Worm (Caenorhabditis elegans) whole organism, L2 larva: Measurements from ENCODE around the gene sng-1.
A peak's percentile ranks its signal among the peaks of the same experiment; 100 is the strongest.

Experiments
- C34F6.9 ChIP-seq: fragments of 150-350 bp; optimal IDR thresholded peaks from 2 replicates; lab custom pipeline; 2014; ENCODE audit warnings: missing biosample characterization, missing genetic modification characterization
- F13H6.1 ChIP-seq: sonication (generic microtip); optimal IDR thresholded peaks from 2 replicates; lab custom pipeline; 2016; ENCODE audit warnings: missing genetic modification characterization, missing compliant biosample characterization
- R02D3.7 ChIP-seq: fragments of 150-350 bp; optimal IDR thresholded peaks from 2 replicates; lab custom pipeline; 2014; ENCODE audit warnings: missing biosample characterization, missing genetic modification characterization
- Y55F3AM.14 ChIP-seq: fragments of 200-800 bp; sonication (Bioruptor generic); optimal IDR thresholded peaks from 2 replicates; lab custom pipeline; 2018; ENCODE audit warnings: mild to moderate bottlenecking, missing genetic modification characterization, missing compliant biosample characterization
- ZK546.5 ChIP-seq: sonication (generic microtip); optimal IDR thresholded peaks from 2 replicates; lab custom pipeline; 2017; ENCODE audit warnings: missing biosample characterization, missing genetic modification characterization
- alr-1 ChIP-seq: fragments of 150-350 bp; optimal IDR thresholded peaks from 2 replicates; lab custom pipeline; 2014; ENCODE audit warnings: missing biosample characterization, missing genetic modification characterization
- aly-2 ChIP-seq: fragments of 150-350 bp; optimal IDR thresholded peaks from 2 replicates; lab custom pipeline; 2014; ENCODE audit warnings: missing biosample characterization, missing genetic modification characterization
- ama-1 ChIP-seq: fragments of 150-350 bp; optimal IDR thresholded peaks from 2 replicates; lab custom pipeline; 2018; ENCODE audit warnings: inconsistent platforms
- blmp-1 ChIP-seq: sonication (generic microtip); optimal IDR thresholded peaks from 2 replicates; lab custom pipeline; 2017; ENCODE audit warnings: missing genetic modification characterization, mild to moderate bottlenecking, missing compliant biosample characterization, antibody characterized with exemption, moderate library complexity; ENCODE audit not compliant: insufficient read depth
- ceh-16 ChIP-seq: fragments of 150-350 bp; optimal IDR thresholded peaks from 2 replicates; lab custom pipeline; 2014; ENCODE audit warnings: missing biosample characterization, missing genetic modification characterization
- ceh-82 ChIP-seq: fragments of 150-350 bp; optimal IDR thresholded peaks from 2 replicates; lab custom pipeline; 2014; ENCODE audit warnings: missing biosample characterization, missing genetic modification characterization
- crh-2 ChIP-seq: sonication (generic microtip); optimal IDR thresholded peaks from 2 replicates; lab custom pipeline; 2017; ENCODE audit warnings: missing biosample characterization, missing genetic modification characterization
- dmd-4 ChIP-seq: sonication (generic microtip); optimal IDR thresholded peaks from 2 replicates; lab custom pipeline; 2017; ENCODE audit warnings: missing biosample characterization, missing genetic modification characterization
- egl-27 ChIP-seq: sonication (generic microtip); optimal IDR thresholded peaks from 3 replicates; lab custom pipeline; 2017; ENCODE audit warnings: missing biosample characterization, missing genetic modification reagents, missing genetic modification characterization
- elt-1 ChIP-seq: fragments of 150-350 bp; optimal IDR thresholded peaks from 2 replicates; lab custom pipeline; 2014; ENCODE audit warnings: missing biosample characterization, missing genetic modification characterization
- elt-3 ChIP-seq: sonication (generic microtip); optimal IDR thresholded peaks from 2 replicates; lab custom pipeline; 2017; ENCODE audit warnings: missing biosample characterization, missing genetic modification characterization
- fos-1 ChIP-seq: fragments of 150-350 bp; optimal IDR thresholded peaks from 2 replicates; lab custom pipeline; 2014; ENCODE audit warnings: missing biosample characterization, missing genetic modification characterization
- gmeb-1 ChIP-seq: fragments of 150-350 bp; optimal IDR thresholded peaks from 2 replicates; lab custom pipeline; 2014; ENCODE audit warnings: missing biosample characterization, missing genetic modification characterization
- lin-11 ChIP-seq: fragments of 150-350 bp; sonication (generic microtip); optimal IDR thresholded peaks from 2 replicates; lab custom pipeline; 2014; ENCODE audit warnings: missing biosample characterization, missing genetic modification characterization, inconsistent platforms, mixed read lengths
- lin-13 ChIP-seq: fragments of 150-350 bp; optimal IDR thresholded peaks from 2 replicates; lab custom pipeline; 2014; ENCODE audit warnings: missing biosample characterization, missing genetic modification reagents, missing genetic modification characterization
- lin-39 ChIP-seq: fragments of 150-350 bp; optimal IDR thresholded peaks from 2 replicates; lab custom pipeline; 2014; ENCODE audit warnings: missing biosample characterization, missing genetic modification reagents, missing genetic modification characterization
- lsy-2 ChIP-seq, 2 experiments: fragments of 150-350 bp in 1 of 2; sonication (generic microtip) in 1 of 2; optimal IDR thresholded peaks; 2 replicates each; lab custom pipeline; 2014 to 2017; ENCODE audit warnings: missing biosample characterization in 2 of 2, missing genetic modification characterization in 2 of 2
- mab-5 ChIP-seq: fragments of 150-350 bp; optimal IDR thresholded peaks from 2 replicates; lab custom pipeline; 2014; ENCODE audit warnings: missing biosample characterization, missing genetic modification characterization
- mbf-1 ChIP-seq: sonication (generic microtip); optimal IDR thresholded peaks from 2 replicates; lab custom pipeline; 2017; ENCODE audit warnings: missing biosample characterization, missing genetic modification characterization
- mdl-1 ChIP-seq, 2 experiments: fragments of 150-350 bp in 1 of 2; sonication (generic microtip) in 1 of 2; optimal IDR thresholded peaks; 2 replicates each; lab custom pipeline; 2017; ENCODE audit warnings: missing biosample characterization in 2 of 2, missing genetic modification characterization in 2 of 2
- nhr-10 ChIP-seq: sonication (generic microtip); optimal IDR thresholded peaks from 2 replicates; lab custom pipeline; 2017; ENCODE audit warnings: missing biosample characterization, missing genetic modification characterization
- nhr-11 ChIP-seq: fragments of 150-350 bp; optimal IDR thresholded peaks from 2 replicates; lab custom pipeline; 2014; ENCODE audit warnings: missing biosample characterization, missing genetic modification characterization
- nhr-12 ChIP-seq: fragments of 150-350 bp; optimal IDR thresholded peaks from 2 replicates; lab custom pipeline; 2014; ENCODE audit warnings: missing biosample characterization, missing genetic modification characterization
- nhr-129 ChIP-seq: fragments of 150-350 bp; optimal IDR thresholded peaks from 2 replicates; lab custom pipeline; 2014; ENCODE audit warnings: missing biosample characterization, missing genetic modification characterization
- nhr-21 ChIP-seq: fragments of 150-350 bp; optimal IDR thresholded peaks from 2 replicates; lab custom pipeline; 2014; ENCODE audit warnings: missing biosample characterization, missing genetic modification characterization
- nhr-23 ChIP-seq: fragments of 150-350 bp; optimal IDR thresholded peaks from 2 replicates; lab custom pipeline; 2014; ENCODE audit warnings: missing biosample characterization, missing genetic modification reagents, missing genetic modification characterization
- nhr-237 ChIP-seq: fragments of 150-350 bp; optimal IDR thresholded peaks from 2 replicates; lab custom pipeline; 2014; ENCODE audit warnings: missing biosample characterization, missing genetic modification characterization
- nhr-25 ChIP-seq: fragments of 150-350 bp; sonication (generic microtip); optimal IDR thresholded peaks from 3 replicates; lab custom pipeline; 2014; ENCODE audit warnings: missing biosample characterization, missing genetic modification characterization
- nhr-6 ChIP-seq: fragments of 150-350 bp; optimal IDR thresholded peaks from 2 replicates; lab custom pipeline; 2014; ENCODE audit warnings: missing biosample characterization, missing genetic modification characterization
- nhr-77 ChIP-seq: fragments of 150-350 bp; optimal IDR thresholded peaks from 2 replicates; lab custom pipeline; 2014; ENCODE audit warnings: missing biosample characterization, missing genetic modification characterization
- peb-1 ChIP-seq: fragments of 150-350 bp; optimal IDR thresholded peaks from 2 replicates; lab custom pipeline; 2014; ENCODE audit warnings: missing biosample characterization, missing genetic modification characterization
- sem-4 ChIP-seq: fragments of 150-350 bp; optimal IDR thresholded peaks from 2 replicates; lab custom pipeline; 2014; ENCODE audit warnings: missing biosample characterization, missing genetic modification reagents, missing genetic modification characterization
- skn-1 ChIP-seq: sonication (generic microtip); optimal IDR thresholded peaks from 2 replicates; lab custom pipeline; 2017; ENCODE audit warnings: missing biosample characterization, missing genetic modification characterization
- sma-3 ChIP-seq: sonication (generic microtip); optimal IDR thresholded peaks from 2 replicates; lab custom pipeline; 2016; ENCODE audit warnings: missing genetic modification reagents, missing genetic modification characterization, missing compliant biosample characterization
- sma-9 ChIP-seq, 2 experiments: fragments of 150-350 bp in 1 of 2; sonication (generic microtip) in 1 of 2; optimal IDR thresholded peaks; 2 replicates each; lab custom pipeline; 2014 to 2016; ENCODE audit warnings: missing genetic modification characterization in 2 of 2, mild to moderate bottlenecking in 1 of 2, missing biosample characterization in 1 of 2, missing compliant biosample characterization in 1 of 2, missing genetic modification reagents in 1 of 2, moderate library complexity in 1 of 2
- snpc-4 ChIP-seq: fragments of 150-350 bp; optimal IDR thresholded peaks from 2 replicates; lab custom pipeline; 2014; ENCODE audit warnings: missing biosample characterization, missing genetic modification characterization
- unc-39 ChIP-seq: fragments of 150-350 bp; optimal IDR thresholded peaks from 2 replicates; lab custom pipeline; 2014; ENCODE audit warnings: missing biosample characterization, missing genetic modification characterization
- unc-55 ChIP-seq: fragments of 150-350 bp; sonication (generic microtip); optimal IDR thresholded peaks from 3 replicates; lab custom pipeline; 2014; ENCODE audit warnings: missing biosample characterization, missing genetic modification reagents, missing genetic modification characterization
- unc-62 ChIP-seq: fragments of 150-350 bp; optimal IDR thresholded peaks from 2 replicates; lab custom pipeline; 2014; ENCODE audit warnings: missing biosample characterization, missing genetic modification reagents, missing genetic modification characterization
- zag-1 ChIP-seq: fragments of 150-350 bp; optimal IDR thresholded peaks from 2 replicates; lab custom pipeline; 2014; ENCODE audit warnings: missing biosample characterization, missing genetic modification characterization
- ztf-1 ChIP-seq: fragments of 200-800 bp; sonication (Bioruptor generic); conservative IDR thresholded peaks from 2 replicates; pipeline ENCODE4 v1.3.6; 2022; ENCODE audit warnings: missing genetic modification characterization, missing compliant biosample characterization
- ztf-11 ChIP-seq: sonication (generic microtip); optimal IDR thresholded peaks from 2 replicates; lab custom pipeline; 2017; ENCODE audit warnings: missing biosample characterization, missing genetic modification characterization
- ztf-4 ChIP-seq: fragments of 150-350 bp; optimal IDR thresholded peaks from 2 replicates; lab custom pipeline; 2014; ENCODE audit warnings: missing biosample characterization, missing genetic modification characterization

The sng-1 gene

DNA sequence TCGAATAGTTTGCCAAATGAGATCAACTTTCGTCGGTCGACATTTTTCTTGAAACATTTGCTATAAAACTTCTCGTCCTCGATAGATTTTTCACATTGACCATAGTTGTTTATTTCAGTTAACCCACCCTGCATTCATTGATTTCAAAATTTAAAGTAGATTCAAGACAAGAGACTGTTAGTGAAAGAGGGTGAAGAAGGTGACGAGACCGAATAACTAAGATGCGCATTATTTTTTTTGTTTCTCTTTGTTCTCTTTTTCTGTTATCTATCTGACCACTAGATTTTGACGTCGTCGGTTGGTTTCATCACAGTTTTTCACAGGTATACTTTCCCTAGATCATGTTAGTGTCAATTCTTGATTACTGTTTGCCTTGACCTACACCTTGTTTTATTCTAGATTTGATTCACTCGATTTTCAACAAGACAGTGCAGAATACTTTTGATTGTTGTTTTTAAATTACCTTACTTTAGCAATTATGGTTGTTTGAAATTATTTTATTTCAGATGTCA, 3.3 kb downstream of the sng-1 start, which contains the start of gene ttr-30:
TSS of gene ttr-30 (plus strand) at position 265 of the 512 bp plus-strand sequence.
- TF ChIP-seq sma-3 (GFP tag; lab: Kevin White, UChicago) (peak; percentile 64), elt-3 (tag; lab: Kevin White, UChicago) (no peak), nhr-11 (tag; lab: Kevin White, UChicago) (no peak), blmp-1 (peak; percentile 80), fos-1 (tag; lab: Kevin White, UChicago) (no peak), C34F6.9 (tag; lab: Kevin White, UChicago) (no peak), gmeb-1 (no peak), Y55F3AM.14 (GFP tag; lab: Kevin White, UChicago) (no peak), nhr-25 (peak; percentile 67)

DNA sequence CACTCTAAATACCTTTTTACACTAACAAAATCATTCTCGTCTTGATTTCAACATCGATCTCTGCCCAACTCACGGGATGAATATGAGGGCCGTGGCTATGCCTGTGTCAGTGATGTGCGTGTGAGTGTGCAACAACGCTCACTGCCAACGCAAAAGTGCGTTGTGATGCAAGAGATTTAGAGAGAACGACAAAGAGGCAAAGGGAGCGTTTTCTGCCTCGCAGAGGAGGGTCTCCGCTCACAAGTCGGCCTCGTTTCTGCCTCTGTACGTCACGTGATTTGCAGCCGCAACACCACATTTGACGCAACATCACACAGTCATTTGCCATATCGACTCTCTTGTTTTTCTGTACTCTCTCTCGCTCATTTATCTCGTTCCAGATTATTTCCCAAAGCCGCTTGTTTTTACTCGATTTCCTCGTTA, 6.9 kb downstream of the sng-1 start, which contains the start of gene epg-7:
TSS of gene epg-7 (plus strand) at position 413 of the 423 bp plus-strand sequence.
- no peak for TF ChIP-seq nhr-12 (tag; lab: Kevin White, UChicago)
- peak; percentile 96 for TF ChIP-seq lin-11 (tag; lab: Kevin White, UChicago)
- TF ChIP-seq nhr-77 (tag; lab: Kevin White, UChicago) = peak; percentile 67
- TF ChIP-seq mab-5 (tag; lab: Kevin White, UChicago) = peak; percentile 93
- TF ChIP-seq gmeb-1 = peak; percentile 83
- peak; percentile 73 for TF ChIP-seq zag-1
- no peak for TF ChIP-seq ztf-11
- peak; percentile 97 for TF ChIP-seq unc-55 (GFP tag; lab: Kevin White, UChicago)
- peak; percentile 71 for TF ChIP-seq ceh-82
- TF ChIP-seq Y55F3AM.14 (GFP tag; lab: Kevin White, UChicago) = peak; percentile 84
- peak; percentile 77 for TF ChIP-seq skn-1
- no peak for TF ChIP-seq ZK546.5
- peak; percentile 96 for TF ChIP-seq sma-9 (GFP tag; optimal IDR thresholded peaks at IDR 0.05; lab: Kevin White, UChicago)
- no peak for TF ChIP-seq sma-9 (tag; optimal IDR thresholded peaks at IDR 0.05; lab: Kevin White, UChicago)
- TF ChIP-seq sma-3 (GFP tag; lab: Kevin White, UChicago) = peak; percentile 94
- TF ChIP-seq mbf-1 = no peak
- TF ChIP-seq alr-1 (tag; lab: Kevin White, UChicago) = no peak
- TF ChIP-seq elt-3 (tag; lab: Kevin White, UChicago) = no peak
- peak; percentile 76 for TF ChIP-seq ceh-16
- peak; percentile 48 for TF ChIP-seq lin-39
- TF ChIP-seq fos-1 (tag; lab: Kevin White, UChicago) = peak; percentile 96
- no peak for TF ChIP-seq nhr-23 (tag; lab: Kevin White, UChicago)
- TF ChIP-seq lsy-2 (tag; optimal IDR thresholded peaks at IDR 0.05; lab: Kevin White, UChicago) = peak; percentile 79 to 93
- TF ChIP-seq F13H6.1 (tag; lab: Kevin White, UChicago) = peak; percentile 98
- peak; percentile 77 for TF ChIP-seq ama-1
- peak; percentile 93 for TF ChIP-seq lin-13 (GFP tag; lab: Kevin White, UChicago)
- peak; percentile 43 for TF ChIP-seq dmd-4
- TF ChIP-seq elt-1 = no peak
- TF ChIP-seq nhr-237 = no peak
- TF ChIP-seq nhr-11 (tag; lab: Kevin White, UChicago) = no peak
- TF ChIP-seq R02D3.7 (tag; lab: Kevin White, UChicago) = no peak
- no peak for TF ChIP-seq unc-39 (tag; lab: Kevin White, UChicago)
- TF ChIP-seq sem-4 = peak; percentile 94
- peak; percentile 99 for TF ChIP-seq C34F6.9 (tag; lab: Kevin White, UChicago)
- no peak for TF ChIP-seq aly-2 (tag; lab: Kevin White, UChicago)
- TF ChIP-seq egl-27 = peak; percentile 93
- peak; percentile 96 for TF ChIP-seq nhr-25
- TF ChIP-seq snpc-4 = peak; percentile 79
- peak; percentile 71 for TF ChIP-seq nhr-10
- TF ChIP-seq ztf-4 (tag; lab: Kevin White, UChicago) = peak; percentile 88
- TF ChIP-seq nhr-6 = peak; percentile 87
- peak; percentile 70 for TF ChIP-seq unc-62 (GFP tag; lab: Kevin White, UChicago)
- no peak for TF ChIP-seq ztf-1 (GFP tag; lab: Robert Waterston, UW)
- TF ChIP-seq nhr-21 (tag; lab: Kevin White, UChicago) = peak; percentile 92
- no peak for TF ChIP-seq peb-1 (tag; lab: Kevin White, UChicago)
- peak; percentile 74 to 95 for TF ChIP-seq mdl-1 (tag; optimal IDR thresholded peaks at IDR 0.05; lab: Kevin White, UChicago)
- TF ChIP-seq blmp-1 = peak; percentile 58
- peak; percentile 98 for TF ChIP-seq nhr-129 (tag; lab: Kevin White, UChicago)
- TF ChIP-seq crh-2 (tag; lab: Kevin White, UChicago) = peak; percentile 97
